Worm (Caenorhabditis elegans) whole organism, mixed stage, embryonic: ENCODE measurements around the gene skr-17.

Experiments
- M03D4.4 ChIP-seq: sonication (generic microtip); optimal IDR thresholded peaks from 2 replicates; lab custom pipeline; 2017; ENCODE audit warnings: mild to moderate bottlenecking, missing genetic modification characterization, missing compliant biosample characterization
- blmp-1 ChIP-seq: fragments of 150-350 bp; optimal IDR thresholded peaks from 2 replicates; lab custom pipeline; 2014; ENCODE audit warnings: missing biosample characterization, missing genetic modification characterization
- ceh-39 ChIP-seq: fragments of 150-350 bp; optimal IDR thresholded peaks from 2 replicates; lab custom pipeline; 2014; ENCODE audit warnings: missing biosample characterization, missing genetic modification characterization
- ceh-83 ChIP-seq: fragments of 200-800 bp; sonication (Bioruptor generic); optimal IDR thresholded peaks from 2 replicates; lab custom pipeline; 2018; ENCODE audit warnings: mild to moderate bottlenecking, missing genetic modification characterization, missing compliant biosample characterization
- ces-1 ChIP-seq: fragments of 150-350 bp; optimal IDR thresholded peaks from 2 replicates; lab custom pipeline; 2014; ENCODE audit warnings: missing biosample characterization, missing genetic modification reagents, missing genetic modification characterization
- cnd-1 ChIP-seq: fragments of 200-800 bp; sonication (Bioruptor generic); optimal IDR thresholded peaks from 2 replicates; lab custom pipeline; 2018; ENCODE audit warnings: mild to moderate bottlenecking, missing genetic modification characterization, missing compliant biosample characterization
- drap-1 ChIP-seq: fragments of 200-800 bp; sonication (Bioruptor generic); optimal IDR thresholded peaks from 3 replicates; lab custom pipeline; 2018; ENCODE audit warnings: mild to moderate bottlenecking, missing genetic modification characterization, missing compliant biosample characterization
- elt-1 ChIP-seq: sonication (generic microtip); optimal IDR thresholded peaks from 2 replicates; lab custom pipeline; 2017; ENCODE audit warnings: missing genetic modification characterization, mild to moderate bottlenecking, missing compliant biosample characterization, antibody characterized with exemption, moderate library complexity, borderline replicate concordance; ENCODE audit not compliant: insufficient read depth
- elt-3 ChIP-seq: fragments of 150-350 bp; optimal IDR thresholded peaks from 2 replicates; lab custom pipeline; 2014; ENCODE audit warnings: missing biosample characterization, missing genetic modification characterization
- flh-1 ChIP-seq: fragments of 200-800 bp; sonication (Bioruptor generic); optimal IDR thresholded peaks from 2 replicates; lab custom pipeline; 2018; ENCODE audit warnings: mild to moderate bottlenecking, missing genetic modification characterization, moderate library complexity, missing compliant biosample characterization
- ham-2 ChIP-seq: fragments of 200-800 bp; sonication (Bioruptor generic); optimal IDR thresholded peaks from 2 replicates; lab custom pipeline; 2018; ENCODE audit warnings: mild to moderate bottlenecking, missing genetic modification characterization, missing compliant biosample characterization
- hlh-1 ChIP-seq: fragments of 150-350 bp; optimal IDR thresholded peaks from 2 replicates; lab custom pipeline; 2014; ENCODE audit warnings: missing biosample characterization, missing genetic modification reagents, missing genetic modification characterization
- lin-13 ChIP-seq: fragments of 150-350 bp; optimal IDR thresholded peaks from 2 replicates; lab custom pipeline; 2014; ENCODE audit warnings: missing biosample characterization, missing genetic modification characterization
- lin-32 ChIP-seq: fragments of 200-800 bp; sonication (Bioruptor generic); optimal IDR thresholded peaks from 2 replicates; lab custom pipeline; 2018; ENCODE audit warnings: mild to moderate bottlenecking, missing genetic modification characterization, missing compliant biosample characterization
- lsy-2 ChIP-seq: fragments of 150-350 bp; optimal IDR thresholded peaks from 2 replicates; lab custom pipeline; 2014; ENCODE audit warnings: missing biosample characterization, missing genetic modification characterization
- mab-5 ChIP-seq: fragments of 150-350 bp; optimal IDR thresholded peaks from 2 replicates; lab custom pipeline; 2014; ENCODE audit warnings: missing biosample characterization, missing genetic modification characterization
- mep-1 ChIP-seq: fragments of 150-350 bp; optimal IDR thresholded peaks from 2 replicates; lab custom pipeline; 2017; ENCODE audit warnings: missing biosample characterization, missing genetic modification reagents, missing genetic modification characterization, inconsistent platforms
- mls-2 ChIP-seq: sonication (generic microtip); optimal IDR thresholded peaks from 2 replicates; lab custom pipeline; 2016; ENCODE audit warnings: mild to moderate bottlenecking, missing genetic modification characterization, moderate library complexity, missing compliant biosample characterization
- nhr-2 ChIP-seq: fragments of 150-350 bp; optimal IDR thresholded peaks from 2 replicates; lab custom pipeline; 2014; ENCODE audit warnings: missing biosample characterization, missing genetic modification characterization
- nhr-237 ChIP-seq: fragments of 150-350 bp; optimal IDR thresholded peaks from 2 replicates; lab custom pipeline; 2014; ENCODE audit warnings: missing biosample characterization, missing genetic modification characterization
- nhr-28 ChIP-seq: fragments of 150-350 bp; optimal IDR thresholded peaks from 2 replicates; lab custom pipeline; 2014; ENCODE audit warnings: missing biosample characterization, missing genetic modification characterization
- nhr-76 ChIP-seq: sonication (generic microtip); optimal IDR thresholded peaks from 2 replicates; lab custom pipeline; 2017; ENCODE audit warnings: missing biosample characterization, missing genetic modification characterization
- pha-4 ChIP-seq: fragments of 150-350 bp; optimal IDR thresholded peaks from 2 replicates; lab custom pipeline; 2018; ENCODE audit warnings: missing biosample characterization, missing genetic modification reagents, missing genetic modification characterization
- sem-2 ChIP-seq: fragments of 200-800 bp; sonication (Bioruptor generic); optimal IDR thresholded peaks from 2 replicates; lab custom pipeline; 2018; ENCODE audit warnings: mild to moderate bottlenecking, missing genetic modification characterization, missing compliant biosample characterization
- snpc-4 ChIP-seq: fragments of 150-350 bp; optimal IDR thresholded peaks from 2 replicates; lab custom pipeline; 2014; ENCODE audit warnings: missing biosample characterization, missing genetic modification characterization
- sptf-1 ChIP-seq: sonication (generic microtip); optimal IDR thresholded peaks from 2 replicates; lab custom pipeline; 2017; ENCODE audit warnings: mild to moderate bottlenecking, missing genetic modification characterization, moderate library complexity, missing compliant biosample characterization
- tbx-8 ChIP-seq: fragments of 200-800 bp; sonication (Bioruptor generic); optimal IDR thresholded peaks from 2 replicates; lab custom pipeline; 2018; ENCODE audit warnings: mild to moderate bottlenecking, missing genetic modification characterization, moderate library complexity, missing compliant biosample characterization
- unc-39 ChIP-seq: fragments of 150-350 bp; optimal IDR thresholded peaks from 2 replicates; lab custom pipeline; 2014; ENCODE audit warnings: missing biosample characterization, missing genetic modification characterization
- unc-62 ChIP-seq: fragments of 150-350 bp; optimal IDR thresholded peaks from 2 replicates; lab custom pipeline; 2014; ENCODE audit warnings: missing biosample characterization, missing genetic modification reagents, missing genetic modification characterization
- ztf-11 ChIP-seq: fragments of 150-350 bp; optimal IDR thresholded peaks from 2 replicates; lab custom pipeline; 2014; ENCODE audit warnings: missing biosample characterization, missing genetic modification characterization

skr-17 gene

ce11 chrII:7761440-7761839 lies 21.9 kb upstream of the skr-17 start, which contains the start of gene B0228.8:
Gene B0228.8, minus strand, starts transcription at chrII:7761540.
- no peak for TF ChIP-seq elt-1
- TF ChIP-seq ceh-39 = no peak
- no peak for TF ChIP-seq flh-1
- no peak for TF ChIP-seq sptf-1
- no peak for TF ChIP-seq lin-32
- no peak for TF ChIP-seq elt-3
- TF ChIP-seq hlh-1 (tag; lab: Kevin White, UChicago) = no peak
- TF ChIP-seq blmp-1 (tag; lab: Kevin White, UChicago) = no peak
- TF ChIP-seq nhr-28 (tag; lab: Kevin White, UChicago) = no peak
- TF ChIP-seq drap-1 (GFP tag; lab: Kevin White, UChicago) = no peak
- TF ChIP-seq mab-5 (tag; lab: Kevin White, UChicago) = no peak
- TF ChIP-seq nhr-237 (tag; lab: Kevin White, UChicago) = no peak
- TF ChIP-seq mep-1 = no peak
- TF ChIP-seq snpc-4 = no peak
- TF ChIP-seq sem-2 (GFP tag; lab: Kevin White, UChicago) = no peak
- TF ChIP-seq pha-4 (tag; lab: Kevin White, UChicago) = no peak
- TF ChIP-seq, all 35 proteins: peak for 0

ce11 chrII:7763569-7763968 lies 19.7 kb upstream of the skr-17 start, which contains the start of gene B0228.9:
Gene B0228.9, minus strand, starts transcription at chrII:7763669.
- TF ChIP-seq nhr-28 (tag; lab: Kevin White, UChicago) (no peak), unc-62 (no peak), M03D4.4 (tag; lab: Kevin White, UChicago) (no peak), lsy-2 (tag; lab: Kevin White, UChicago) (no peak)
- TF ChIP-seq, all 35 proteins: peak for 0

DNA sequence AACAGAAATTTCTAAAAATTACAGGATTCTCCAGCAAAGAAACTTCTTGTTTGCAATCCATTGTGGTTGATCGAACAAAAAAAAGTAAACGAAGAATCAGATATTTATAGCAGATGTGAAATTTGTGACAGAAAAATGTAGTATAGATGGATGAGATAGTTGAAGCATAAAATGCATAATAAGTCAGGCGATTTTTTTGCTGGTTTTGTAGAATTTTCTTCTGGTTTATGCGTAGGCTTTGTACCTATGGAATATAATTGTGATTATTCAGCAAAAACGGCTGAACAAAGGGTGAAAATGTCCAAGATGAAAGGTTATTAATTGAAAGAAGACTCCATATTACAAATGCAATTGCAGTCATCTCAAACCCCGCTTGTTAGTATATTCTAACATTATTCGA lies 17.9 kb upstream of the skr-17 start, which contains the start of gene srh-39:
Gene srh-39 (minus strand): TSS at position 101 of the 400 bp plus-strand sequence.
- TF ChIP-seq unc-62 = no peak
- TF ChIP-seq ztf-11 = no peak
- TF ChIP-seq flh-1 = no peak
- TF ChIP-seq nhr-237 (tag; lab: Kevin White, UChicago) = no peak
- no peak for TF ChIP-seq lin-32
- TF ChIP-seq nhr-28 (tag; lab: Kevin White, UChicago) = no peak
- TF ChIP-seq drap-1 (GFP tag; lab: Kevin White, UChicago) = no peak
- no peak for TF ChIP-seq nhr-2
- no peak for TF ChIP-seq tbx-8
- TF ChIP-seq ham-2 (GFP tag; lab: Kevin White, UChicago) = no peak
- TF ChIP-seq elt-3 = no peak
- no peak for TF ChIP-seq ces-1 (GFP tag; lab: Kevin White, UChicago)
- no peak for TF ChIP-seq sem-2 (GFP tag; lab: Kevin White, UChicago)

ce11 chrII:7769254-7769653 lies 14.1 kb upstream of the skr-17 start:
- no peak for TF ChIP-seq unc-39

ce11 chrII:7770253-7770652 lies 13.1 kb upstream of the skr-17 start:
- no peak for TF ChIP-seq blmp-1 (tag; lab: Kevin White, UChicago)

- TF ChIP-seq elt-1 (no peak), snpc-4 (no peak), mab-5 (tag; lab: Kevin White, UChicago) (no peak), lin-13 (tag; lab: Kevin White, UChicago) (no peak), mep-1 (no peak), lin-32 (no peak), nhr-2 (no peak), sptf-1 (no peak), ceh-83 (GFP tag; lab: Kevin White, UChicago) (no peak), elt-3 (no peak), sem-2 (GFP tag; lab: Kevin White, UChicago) (no peak)
- TF ChIP-seq, all 35 proteins: peak for 0
Observed at ce11 chrII:7771917-7772316, 11.4 kb upstream of the skr-17 start, which contains the start of gene C06A8.8. Gene C06A8.8, minus strand, starts transcription at chrII:7772017.

- TF ChIP-seq lsy-2 (tag; lab: Kevin White, UChicago) (no peak), ztf-11 (no peak), drap-1 (GFP tag; lab: Kevin White, UChicago) (no peak), elt-1 (no peak), unc-62 (no peak), nhr-237 (tag; lab: Kevin White, UChicago) (no peak), blmp-1 (tag; lab: Kevin White, UChicago) (no peak), mab-5 (tag; lab: Kevin White, UChicago) (no peak), nhr-76 (tag; lab: Kevin White, UChicago) (no peak), ham-2 (GFP tag; lab: Kevin White, UChicago) (no peak), lin-32 (no peak), lin-13 (tag; lab: Kevin White, UChicago) (no peak), sptf-1 (no peak), M03D4.4 (tag; lab: Kevin White, UChicago) (no peak), tbx-8 (no peak), nhr-28 (tag; lab: Kevin White, UChicago) (no peak), mls-2 (tag; lab: Kevin White, UChicago) (no peak), cnd-1 (no peak)
Observed at ce11 chrII:7772411-7772810, 10.9 kb upstream of the skr-17 start, which contains the start of gene C06A8.6. Gene C06A8.6, plus strand, starts transcription at chrII:7772499.
